In the genomic region with DNA sequence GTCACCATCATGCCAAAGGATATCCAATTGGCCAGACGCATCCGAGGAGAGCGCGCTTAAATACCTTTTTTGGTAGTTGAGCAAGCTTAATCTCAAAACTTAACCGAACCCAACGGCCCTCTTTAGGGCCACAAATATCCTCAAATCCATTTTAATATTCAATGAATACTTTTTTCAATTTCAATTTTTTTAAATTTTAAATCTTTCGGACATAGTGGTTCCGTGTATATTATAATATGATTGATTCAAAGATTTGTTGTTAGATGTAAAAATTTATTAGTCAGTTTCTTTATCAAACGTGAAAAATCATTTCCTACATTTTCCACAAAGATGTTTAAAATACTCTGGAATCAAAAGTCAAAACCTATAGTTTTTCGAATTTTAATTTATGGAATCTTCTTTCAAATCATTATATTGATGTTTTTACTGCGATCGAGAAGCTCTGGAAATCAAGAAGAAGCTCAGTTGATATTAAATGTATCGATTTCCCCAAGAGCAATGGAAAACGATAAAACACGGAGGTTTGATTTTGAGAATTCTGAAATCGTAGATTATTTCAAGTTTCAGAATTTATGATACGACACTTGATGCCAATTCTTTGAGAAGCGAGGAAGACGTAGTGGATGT, we compare ENCODE assay signal across 2 worm cellular contexts.
TF ChIP-seq lines count a peak whose summit lies in the region.

TSS of gene B0035.21 (plus strand) at position 322 of the 627 bp plus-strand sequence.

TF ChIP-seq in whole organism, L4 larva, 104 proteins besides CTCF, POLR2A, EP300 and RAD21:
- TF ChIP-seq zag-1 (tag; optimal IDR thresholded peaks at IDR 0.05; lab: Kevin White, UChicago): no peak
- no peak for TF ChIP-seq dmd-8 (GFP tag; IDR thresholded peaks at IDR 0.05; lab: Robert Waterston, UW)
- TF ChIP-seq gei-8 (GFP tag; optimal IDR thresholded peaks at IDR 0.05; lab: Kevin White, UChicago): no peak
- no peak for TF ChIP-seq lsy-2 (tag; optimal IDR thresholded peaks at IDR 0.05; lab: Kevin White, UChicago)
- 0 out of 2 replicates have a peak, but pooled peaks have one; percentile 34 for TF ChIP-seq Y105C5A.15 (GFP tag; IDR thresholded peaks at IDR 0.05; lab: Robert Waterston, UW)
- no peak for TF ChIP-seq hmg-1.1 (GFP tag; IDR thresholded peaks at IDR 0.05; lab: Robert Waterston, UW)
- TF ChIP-seq mdt-29 (GFP tag; IDR thresholded peaks at IDR 0.05; lab: Robert Waterston, UW): no peak
- no peak for TF ChIP-seq F49E8.2 (tag; optimal IDR thresholded peaks at IDR 0.05; lab: Kevin White, UChicago; ENCODE audit: borderline replicate concordance)
- no peak for TF ChIP-seq ZK337.2 (GFP tag; IDR thresholded peaks at IDR 0.05; lab: Robert Waterston, UW)
- 0 out of 2 replicates have a peak, but pooled peaks have one; percentile 32 for TF ChIP-seq pha-4 (GFP tag; IDR thresholded peaks at IDR 0.05; lab: Robert Waterston, UW)
- no peak for TF ChIP-seq pha-4 (tag; optimal IDR thresholded peaks at IDR 0.05; lab: Kevin White, UChicago)
- TF ChIP-seq ceh-20 (GFP tag; IDR thresholded peaks at IDR 0.05; lab: Robert Waterston, UW): no peak
- 0 out of 2 replicates have a peak, but pooled peaks have one; percentile 17 for TF ChIP-seq zfp-3 (GFP tag; conservative IDR thresholded peaks at IDR 0.05; lab: Robert Waterston, UW)
- TF ChIP-seq ceh-32 (tag; optimal IDR thresholded peaks at IDR 0.05; lab: Kevin White, UChicago; ENCODE audit: poor library complexity): no peak
- 0 out of 2 replicates have a peak, but pooled peaks have one; percentile 17 for TF ChIP-seq T26A8.4 (GFP tag; IDR thresholded peaks at IDR 0.05; lab: Robert Waterston, UW)
- TF ChIP-seq dve-1 (tag; optimal IDR thresholded peaks at IDR 0.05; lab: Kevin White, UChicago; ENCODE audit: insufficient read depth): peak; percentile 4
- no peak for TF ChIP-seq nhr-25 (tag; optimal IDR thresholded peaks at IDR 0.05; lab: Kevin White, UChicago; ENCODE audit: borderline replicate concordance, insufficient read depth)
- no peak for TF ChIP-seq nhr-6 (tag; optimal IDR thresholded peaks at IDR 0.05; lab: Kevin White, UChicago)
- TF ChIP-seq nhr-76 (tag; optimal IDR thresholded peaks at IDR 0.05; lab: Kevin White, UChicago): no peak
- TF ChIP-seq egl-43 (GFP tag; IDR thresholded peaks at IDR 0.05; lab: Robert Waterston, UW): no peak
- TF ChIP-seq F26F4.8 (GFP tag; conservative IDR thresholded peaks at IDR 0.05; lab: Robert Waterston, UW): 0 out of 2 replicates have a peak, but pooled peaks have one; percentile 48
- peak; percentile 46 for TF ChIP-seq lin-38 (GFP tag; IDR thresholded peaks at IDR 0.05; lab: Robert Waterston, UW)

TF ChIP-seq in whole organism, young adult, 124 proteins besides CTCF, POLR2A, EP300 and RAD21:
- TF ChIP-seq Y53G8AR.9 (GFP tag; conservative IDR thresholded peaks at IDR 0.05; lab: Robert Waterston, UW) (peak; percentile 76), snpc-1.3 (tag; optimal IDR thresholded peaks at IDR 0.05; lab: Kevin White, UChicago; ENCODE audit: insufficient read depth) (peak; percentile 7), rcor-1 (GFP tag; IDR thresholded peaks at IDR 0.05; lab: Robert Waterston, UW) (peak; percentile 59; the same call in 1 of the 2 replicates), T07F8.4 (tag; optimal IDR thresholded peaks at IDR 0.05; lab: Kevin White, UChicago) (no peak), him-1 (tag; optimal IDR thresholded peaks at IDR 0.05; lab: Kevin White, UChicago) (peak; percentile 81), lin-26 (GFP tag; IDR thresholded peaks at IDR 0.05; lab: Robert Waterston, UW) (peak; percentile 87), ztf-26 (tag; optimal IDR thresholded peaks at IDR 0.05; lab: Kevin White, UChicago) (no peak), let-607 (tag; optimal IDR thresholded peaks at IDR 0.05; lab: Kevin White, UChicago) (no peak), fkh-3 (tag; optimal IDR thresholded peaks at IDR 0.05; lab: Kevin White, UChicago) (no peak), dpl-1 (GFP tag; optimal IDR thresholded peaks at IDR 0.05; lab: Kevin White, UChicago) (no peak), rpc-1 (optimal IDR thresholded peaks at IDR 0.05; lab: Kevin White, UChicago) (no peak), rpc-1 (tag; optimal IDR thresholded peaks at IDR 0.05; lab: Kevin White, UChicago) (no peak), B0019.2 (GFP tag; conservative IDR thresholded peaks at IDR 0.05; lab: Robert Waterston, UW) (0 out of 2 replicates have a peak, but pooled peaks have one; percentile 15), F49E8.2 (tag; optimal IDR thresholded peaks at IDR 0.05; lab: Kevin White, UChicago; ENCODE audit: insufficient read depth) (no peak), nfya-1 (tag; optimal IDR thresholded peaks at IDR 0.05; lab: Kevin White, UChicago; ENCODE audit: borderline replicate concordance, insufficient read depth) (no peak), attf-6 (GFP tag; IDR thresholded peaks at IDR 0.05; lab: Robert Waterston, UW) (peak; percentile 84), C17E4.6 (GFP tag; IDR thresholded peaks at IDR 0.05; lab: Robert Waterston, UW) (peak; percentile 51; the same call in 1 of the 2 replicates), Y95B8A.8 (GFP tag; IDR thresholded peaks at IDR 0.05; lab: Robert Waterston, UW) (peak; percentile 70; the same call in 1 of the 2 replicates), F33H1.4 (GFP tag; IDR thresholded peaks at IDR 0.05; lab: Robert Waterston, UW) (peak; percentile 22; the same call in 1 of the 2 replicates), ets-4 (GFP tag; optimal IDR thresholded peaks at IDR 0.05; lab: Kevin White, UChicago) (no peak), Y79H2A.3 (GFP tag; conservative IDR thresholded peaks at IDR 0.05; lab: Robert Waterston, UW) (0 out of 2 replicates have a peak, but pooled peaks have one; percentile 73), ztf-25 (GFP tag; IDR thresholded peaks at IDR 0.05; lab: Robert Waterston, UW) (0 out of 2 replicates have a peak, but pooled peaks have one; percentile 16), F39B2.1 (GFP tag; IDR thresholded peaks at IDR 0.05; lab: Robert Waterston, UW) (peak; percentile 85), lin-54 (GFP tag; optimal IDR thresholded peaks at IDR 0.05; lab: Kevin White, UChicago) (peak; percentile 27), hsf-1 (GFP tag; IDR thresholded peaks at IDR 0.05; lab: Robert Waterston, UW) (peak; percentile 64), ekl-4 (GFP tag; IDR thresholded peaks at IDR 0.05; lab: Robert Waterston, UW) (peak; percentile 38; the same call in 1 of the 2 replicates), D2030.7 (GFP tag; IDR thresholded peaks at IDR 0.05; lab: Robert Waterston, UW) (peak; percentile 53), let-526 (GFP tag; IDR thresholded peaks at IDR 0.05; lab: Robert Waterston, UW) (no peak), mxl-1 (tag; optimal IDR thresholded peaks at IDR 0.05; lab: Kevin White, UChicago) (no peak), dox-1 (GFP tag; IDR thresholded peaks at IDR 0.05; lab: Robert Waterston, UW) (peak; percentile 75), xnd-1 (tag; optimal IDR thresholded peaks at IDR 0.05; lab: Kevin White, UChicago) (no peak), egl-44 (GFP tag; IDR thresholded peaks at IDR 0.05; lab: Robert Waterston, UW) (0 out of 2 replicates have a peak, but pooled peaks have one; percentile 43), zfh-2 (GFP tag; conservative IDR thresholded peaks at IDR 0.05; lab: Robert Waterston, UW) (no peak), aptf-2 (GFP tag; conservative IDR thresholded peaks at IDR 0.05; lab: Robert Waterston, UW) (no peak), hmg-1.2 (GFP tag; IDR thresholded peaks at IDR 0.05; lab: Robert Waterston, UW) (peak; percentile 23; the same call in 1 of the 2 replicates), cebp-1 (GFP tag; IDR thresholded peaks at IDR 0.05; lab: Robert Waterston, UW) (no peak), cebp-1 (tag; optimal IDR thresholded peaks at IDR 0.05; lab: Kevin White, UChicago) (peak; percentile 10), somi-1 (GFP tag; optimal IDR thresholded peaks at IDR 0.05; lab: Kevin White, UChicago) (no peak), madf-8 (GFP tag; conservative IDR thresholded peaks at IDR 0.05; lab: Robert Waterston, UW) (peak; percentile 29; the same call in 1 of the 2 replicates), madf-3 (GFP tag; IDR thresholded peaks at IDR 0.05; lab: Robert Waterston, UW) (0 out of 2 replicates have a peak, but pooled peaks have one; percentile 50), B0035.1 (tag; optimal IDR thresholded peaks at IDR 0.05; lab: Kevin White, UChicago) (no peak), madf-6 (GFP tag; IDR thresholded peaks at IDR 0.05; lab: Robert Waterston, UW) (peak; percentile 73)
